Worm (Caenorhabditis elegans) whole organism, late embryonic: ENCODE measurements around the gene gcy-15.

Experiments used
- C08G9.2 ChIP-seq: sonication (generic microtip); optimal IDR thresholded peaks from 2 replicates; lab custom pipeline; 2016; ENCODE audit warnings: mild to moderate bottlenecking, missing genetic modification characterization, moderate library complexity, missing compliant biosample characterization
- C38D4.7 ChIP-seq: fragments of 200-800 bp; sonication (Bioruptor generic); optimal IDR thresholded peaks from 2 replicates; lab custom pipeline; 2018; ENCODE audit warnings: mild to moderate bottlenecking, missing genetic modification characterization, moderate library complexity, missing compliant biosample characterization
- F13H6.1 ChIP-seq: sonication (generic microtip); optimal IDR thresholded peaks from 2 replicates; lab custom pipeline; 2016; ENCODE audit warnings: missing genetic modification characterization, missing compliant biosample characterization
- ahr-1 ChIP-seq: sonication (generic microtip); optimal IDR thresholded peaks from 2 replicates; lab custom pipeline; 2016; ENCODE audit warnings: missing genetic modification characterization, missing compliant biosample characterization
- ceh-14 ChIP-seq: sonication (generic microtip); optimal IDR thresholded peaks from 2 replicates; lab custom pipeline; 2016; ENCODE audit warnings: missing genotype, missing genetic modification characterization, missing compliant biosample characterization
- ceh-18 ChIP-seq: sonication (generic microtip); optimal IDR thresholded peaks from 2 replicates; lab custom pipeline; 2016; ENCODE audit warnings: missing genetic modification characterization, missing compliant biosample characterization
- ceh-2 ChIP-seq: sonication (generic microtip); optimal IDR thresholded peaks from 2 replicates; lab custom pipeline; 2016; ENCODE audit warnings: missing genotype, missing genetic modification characterization, missing compliant biosample characterization
- ceh-30 ChIP-seq: fragments of 150-350 bp; optimal IDR thresholded peaks from 2 replicates; lab custom pipeline; 2014; ENCODE audit warnings: missing biosample characterization, missing genetic modification characterization
- ceh-31 ChIP-seq: sonication (generic microtip); optimal IDR thresholded peaks from 2 replicates; lab custom pipeline; 2016; ENCODE audit warnings: missing genetic modification characterization, missing compliant biosample characterization
- ceh-45 ChIP-seq: fragments of 200-800 bp; sonication (Bioruptor generic); IDR thresholded peaks from 2 replicates; pipeline ENCODE4 v1.3.6; 2022; ENCODE audit warnings: missing genetic modification reagents, missing genetic modification characterization, missing compliant biosample characterization
- ceh-6 ChIP-seq: fragments of 200-800 bp; sonication (Bioruptor generic); optimal IDR thresholded peaks from 2 replicates; lab custom pipeline; 2018; ENCODE audit warnings: mild to moderate bottlenecking, missing genetic modification characterization, missing compliant biosample characterization
- ceh-9 ChIP-seq: sonication (generic microtip); optimal IDR thresholded peaks from 2 replicates; lab custom pipeline; 2016; ENCODE audit warnings: mild to moderate bottlenecking, missing genetic modification characterization, inconsistent platforms, missing compliant biosample characterization
- che-1 ChIP-seq: sonication (generic microtip); optimal IDR thresholded peaks from 2 replicates; lab custom pipeline; 2016; ENCODE audit warnings: mild to moderate bottlenecking, missing genetic modification characterization, missing compliant biosample characterization
- dve-1 ChIP-seq: sonication (generic microtip); optimal IDR thresholded peaks from 2 replicates; lab custom pipeline; 2017; ENCODE audit warnings: antibody characterized with exemption, mild to moderate bottlenecking, missing genetic modification characterization, missing compliant biosample characterization
- ets-4 ChIP-seq: sonication (generic microtip); optimal IDR thresholded peaks from 2 replicates; lab custom pipeline; 2016; ENCODE audit warnings: missing genetic modification characterization, missing compliant biosample characterization
- fkh-10 ChIP-seq: fragments of 150-350 bp; optimal IDR thresholded peaks from 2 replicates; lab custom pipeline; 2014; ENCODE audit warnings: missing biosample characterization, missing genetic modification reagents, missing genetic modification characterization
- gmeb-2 ChIP-seq: sonication (generic microtip); optimal IDR thresholded peaks from 2 replicates; lab custom pipeline; 2016; ENCODE audit warnings: missing genetic modification characterization, inconsistent platforms, missing compliant biosample characterization
- hlh-13 ChIP-seq: fragments of 200-800 bp; sonication (Bioruptor generic); optimal IDR thresholded peaks from 2 replicates; lab custom pipeline; 2018; ENCODE audit warnings: mild to moderate bottlenecking, missing genetic modification characterization, missing compliant biosample characterization
- hlh-30 ChIP-seq: sonication (generic microtip); optimal IDR thresholded peaks from 2 replicates; lab custom pipeline; 2017; ENCODE audit warnings: antibody characterized with exemption, missing genetic modification characterization, missing compliant biosample characterization; ENCODE audit not compliant: insufficient read depth
- hlh-6 ChIP-seq: sonication (generic microtip); optimal IDR thresholded peaks from 2 replicates; lab custom pipeline; 2016; ENCODE audit warnings: missing genotype, missing genetic modification characterization, missing compliant biosample characterization
- hlh-8 ChIP-seq: sonication (generic microtip); optimal IDR thresholded peaks from 2 replicates; lab custom pipeline; 2016; ENCODE audit warnings: missing genotype, missing genetic modification characterization, missing compliant biosample characterization
- lim-6 ChIP-seq: sonication (generic microtip); optimal IDR thresholded peaks from 2 replicates; lab custom pipeline; 2016; ENCODE audit warnings: missing genetic modification characterization, missing compliant biosample characterization
- madf-2 ChIP-seq: sonication (generic microtip); optimal IDR thresholded peaks from 2 replicates; lab custom pipeline; 2017; ENCODE audit warnings: missing genetic modification characterization, missing compliant biosample characterization
- mec-3 ChIP-seq: sonication (generic microtip); optimal IDR thresholded peaks from 2 replicates; lab custom pipeline; 2016; ENCODE audit warnings: borderline replicate concordance, missing genetic modification characterization, missing compliant biosample characterization
- nfya-1 ChIP-seq: sonication (generic microtip); optimal IDR thresholded peaks from 2 replicates; lab custom pipeline; 2017; ENCODE audit warnings: missing genetic modification characterization, mild to moderate bottlenecking, missing compliant biosample characterization, antibody characterized with exemption, moderate library complexity
- nhr-232 ChIP-seq: sonication (generic microtip); optimal IDR thresholded peaks from 2 replicates; lab custom pipeline; 2016; ENCODE audit warnings: missing genetic modification characterization, missing compliant biosample characterization
- npax-4 ChIP-seq: sonication (generic microtip); optimal IDR thresholded peaks from 2 replicates; lab custom pipeline; 2016; ENCODE audit warnings: missing genetic modification characterization, missing compliant biosample characterization
- odd-2 ChIP-seq: sonication (generic microtip); optimal IDR thresholded peaks from 2 replicates; lab custom pipeline; 2017; ENCODE audit warnings: antibody characterized with exemption, mild to moderate bottlenecking, missing genetic modification characterization, missing compliant biosample characterization
- pag-3 ChIP-seq: sonication (generic microtip); optimal IDR thresholded peaks from 2 replicates; lab custom pipeline; 2016; ENCODE audit warnings: missing compliant biosample characterization, missing genetic modification characterization, borderline replicate concordance
- pax-1 ChIP-seq: fragments of 150-350 bp; optimal IDR thresholded peaks from 2 replicates; lab custom pipeline; 2014; ENCODE audit warnings: missing biosample characterization, missing genetic modification characterization
- pha-4 ChIP-seq: fragments of 150-350 bp; optimal IDR thresholded peaks from 2 replicates; lab custom pipeline; 2018; ENCODE audit warnings: missing biosample characterization, missing genetic modification reagents, missing genetic modification characterization
- rnt-1 ChIP-seq: sonication (generic microtip); optimal IDR thresholded peaks from 2 replicates; lab custom pipeline; 2016; ENCODE audit warnings: missing genetic modification characterization, missing compliant biosample characterization
- sdc-2 ChIP-seq: sonication (generic microtip); optimal IDR thresholded peaks from 2 replicates; lab custom pipeline; 2016; ENCODE audit warnings: missing genotype, missing genetic modification characterization, missing compliant biosample characterization
- ttx-3 ChIP-seq: sonication (generic microtip); optimal IDR thresholded peaks from 2 replicates; lab custom pipeline; 2016; ENCODE audit warnings: missing genetic modification reagents, missing genetic modification characterization, missing compliant biosample characterization
- unc-42 ChIP-seq: sonication (generic microtip); optimal IDR thresholded peaks from 2 replicates; lab custom pipeline; 2016; ENCODE audit warnings: missing genotype, missing genetic modification characterization, missing compliant biosample characterization
- zip-5 ChIP-seq: sonication (generic microtip); optimal IDR thresholded peaks from 2 replicates; lab custom pipeline; 2016; ENCODE audit warnings: missing genetic modification characterization, missing compliant biosample characterization
- ztf-16 ChIP-seq: sonication (generic microtip); optimal IDR thresholded peaks from 2 replicates; lab custom pipeline; 2017; ENCODE audit warnings: missing genetic modification characterization, missing compliant biosample characterization

Gene gcy-15

DNA sequence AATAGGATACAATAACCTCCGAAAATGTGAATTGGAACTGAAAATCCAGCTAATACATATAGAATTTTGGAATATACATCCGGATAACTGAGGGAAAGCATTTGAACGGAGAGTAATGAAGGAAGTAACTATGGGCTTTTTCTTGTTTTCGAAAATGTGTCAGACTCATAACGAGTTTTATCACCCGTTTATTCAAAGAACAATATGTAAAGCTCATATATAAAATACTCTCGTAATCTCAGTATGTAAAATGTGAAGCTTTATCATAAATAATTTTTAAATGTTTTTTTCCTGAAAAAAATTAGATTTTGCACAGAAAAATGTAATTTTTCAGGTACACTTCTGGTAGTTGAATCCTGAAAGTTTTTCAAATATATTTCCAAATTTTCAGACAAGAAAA is 33.6 kb upstream of the gcy-15 start, which contains the start of gene srh-297:
Gene srh-297 (minus strand): TSS at position 101 of the 400 bp plus-strand sequence.
- TF ChIP-seq C38D4.7 (GFP tag; lab: Kevin White, UChicago) = no peak
- no peak for TF ChIP-seq ceh-14 (tag; lab: Kevin White, UChicago)
- TF ChIP-seq ttx-3 (tag; lab: Kevin White, UChicago) = no peak
- no peak for TF ChIP-seq ets-4 (tag; lab: Kevin White, UChicago)
- no peak for TF ChIP-seq hlh-6 (tag; lab: Kevin White, UChicago)
- TF ChIP-seq sdc-2 (tag; lab: Kevin White, UChicago) = no peak
- no peak for TF ChIP-seq ceh-30 (tag; lab: Kevin White, UChicago)
- TF ChIP-seq nhr-232 (tag; lab: Kevin White, UChicago) = no peak
- no peak for TF ChIP-seq nfya-1 (tag; lab: Kevin White, UChicago)
- TF ChIP-seq pag-3 (tag; lab: Kevin White, UChicago) = no peak
- TF ChIP-seq npax-4 (tag; lab: Kevin White, UChicago) = no peak
- TF ChIP-seq ceh-45 (GFP tag; lab: Robert Waterston, UW) = no peak
- TF ChIP-seq ceh-18 = no peak
- no peak for TF ChIP-seq che-1
- TF ChIP-seq hlh-8 (tag; lab: Kevin White, UChicago) = no peak
- TF ChIP-seq unc-42 = no peak
- no peak for TF ChIP-seq ahr-1 (tag; lab: Kevin White, UChicago)
- TF ChIP-seq pha-4 (tag; lab: Kevin White, UChicago) = no peak

DNA sequence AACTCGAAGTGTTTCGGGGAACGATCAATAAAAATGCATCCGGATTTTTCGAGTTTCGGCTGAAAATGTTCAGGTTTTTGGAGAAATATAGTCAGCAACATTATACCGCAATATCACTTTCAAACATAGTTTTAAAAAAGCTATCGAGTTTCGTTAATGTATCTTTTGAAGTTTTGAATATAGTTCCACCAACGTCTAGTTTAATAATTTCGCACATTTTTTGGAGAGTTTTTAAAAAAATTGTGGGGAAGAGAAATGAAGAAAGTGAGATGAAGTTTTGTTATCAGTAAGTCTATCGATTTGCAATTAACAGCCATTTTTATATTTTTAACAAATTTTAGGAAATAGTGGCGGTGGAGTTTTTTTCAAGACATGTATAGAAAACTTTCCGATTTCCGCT is 28.9 kb upstream of the gcy-15 start, which contains the start of gene ZC239.17:
Gene ZC239.17 (minus strand): TSS at position 101 of the 400 bp plus-strand sequence.
- TF ChIP-seq F13H6.1 (tag; lab: Kevin White, UChicago) = no peak
- TF ChIP-seq ceh-6 (GFP tag; lab: Kevin White, UChicago) = no peak
- TF ChIP-seq mec-3 = no peak
- TF ChIP-seq lim-6 (tag; lab: Kevin White, UChicago) = no peak
- no peak for TF ChIP-seq fkh-10 (GFP tag; lab: Kevin White, UChicago)
- TF ChIP-seq hlh-30 (tag; lab: Kevin White, UChicago) = no peak
- no peak for TF ChIP-seq gmeb-2
- no peak for TF ChIP-seq rnt-1 (tag; lab: Kevin White, UChicago)
- no peak for TF ChIP-seq ahr-1 (tag; lab: Kevin White, UChicago)
- no peak for TF ChIP-seq ets-4 (tag; lab: Kevin White, UChicago)
- no peak for TF ChIP-seq ceh-9
- TF ChIP-seq ztf-16 (tag; lab: Kevin White, UChicago) = no peak
- no peak for TF ChIP-seq pax-1
- no peak for TF ChIP-seq ceh-45 (GFP tag; lab: Robert Waterston, UW)

- no peak for TF ChIP-seq ceh-31 (tag; lab: Kevin White, UChicago)
- TF ChIP-seq zip-5 (tag; lab: Kevin White, UChicago) = no peak
- TF ChIP-seq hlh-13 (GFP tag; lab: Kevin White, UChicago) = no peak
- TF ChIP-seq ceh-18 = no peak
- no peak for TF ChIP-seq pag-3 (tag; lab: Kevin White, UChicago)
- TF ChIP-seq madf-2 (tag; lab: Kevin White, UChicago) = no peak
- TF ChIP-seq ceh-14 (tag; lab: Kevin White, UChicago) = no peak
Measured at ce11 chrII:3225200-3225599, 28.3 kb upstream of the gcy-15 start, which contains the start of gene ZC239.16. Gene ZC239.16, minus strand, starts transcription at chrII:3225319.

ce11 chrII:3224631-3225030 is 27.8 kb upstream of the gcy-15 start, which contains the start of gene ZC239.15:
Gene ZC239.15, minus strand, starts transcription at chrII:3224731.
- no peak for TF ChIP-seq zip-5 (tag; lab: Kevin White, UChicago)
- no peak for TF ChIP-seq C08G9.2 (tag; lab: Kevin White, UChicago)
- no peak for TF ChIP-seq che-1
- TF ChIP-seq pha-4 (tag; lab: Kevin White, UChicago) = no peak
- TF ChIP-seq dve-1 (tag; lab: Kevin White, UChicago) = no peak
- no peak for TF ChIP-seq odd-2 (tag; lab: Kevin White, UChicago)
- no peak for TF ChIP-seq ceh-2 (tag; lab: Kevin White, UChicago)
